Worm (Caenorhabditis elegans) whole organism, L4 larva: ENCODE results near the gene F09F7.6.

Experiments
- D1046.2 ChIP-seq: fragments of 200-800 bp; sonication (Bioruptor generic); IDR thresholded peaks from 2 replicates; pipeline ENCODE4 v1.3.6; 2022; ENCODE audit warnings: missing genetic modification characterization, missing compliant biosample characterization
- F10B5.3 ChIP-seq: sonication (generic microtip); optimal IDR thresholded peaks from 2 replicates; lab custom pipeline; 2016; ENCODE audit warnings: mild to moderate bottlenecking, missing genetic modification characterization, missing compliant biosample characterization
- F26F4.8 ChIP-seq: fragments of 200-800 bp; sonication (Bioruptor generic); conservative IDR thresholded peaks from 2 replicates; pipeline ENCODE4 v1.3.6; 2022; ENCODE audit warnings: missing genetic modification characterization, missing compliant biosample characterization
- F44E2.7 ChIP-seq: fragments of 200-800 bp; sonication (Bioruptor generic); IDR thresholded peaks from 2 replicates; pipeline ENCODE4 v2.1.2; 2022; ENCODE audit warnings: missing genetic modification characterization, missing compliant biosample characterization
- T26A8.4 ChIP-seq: fragments of 200-800 bp; sonication (Bioruptor generic); IDR thresholded peaks from 2 replicates; pipeline ENCODE4 v1.3.6; 2022; ENCODE audit warnings: missing genetic modification characterization, missing compliant biosample characterization
- Y48G9A.11 ChIP-seq: fragments of 200-800 bp; sonication (Bioruptor generic); IDR thresholded peaks from 2 replicates; pipeline ENCODE4 v1.3.6; 2022; ENCODE audit warnings: missing genetic modification reagents, missing genetic modification characterization, missing compliant biosample characterization
- Y75B8A.6 ChIP-seq: fragments of 200-800 bp; sonication (Bioruptor generic); IDR thresholded peaks from 2 replicates; pipeline ENCODE4 v1.3.6; 2022; ENCODE audit warnings: missing genetic modification reagents, missing genetic modification characterization, missing compliant biosample characterization
- ZK337.2 ChIP-seq: fragments of 200-800 bp; sonication (Bioruptor generic); IDR thresholded peaks from 2 replicates; pipeline ENCODE4 v1.3.6; 2022; ENCODE audit warnings: missing genetic modification reagents, missing genetic modification characterization, missing compliant biosample characterization
- ZK546.5 ChIP-seq, 2 experiments: sonication (generic microtip); optimal IDR thresholded peaks; 2 replicates each; lab custom pipeline; 2017; ENCODE audit warnings: missing biosample characterization in 2 of 2, missing genetic modification characterization in 2 of 2
- aha-1 ChIP-seq: fragments of 150-350 bp; peaks from one replicate; lab custom pipeline; 2014; ENCODE audit warnings: missing biosample characterization, missing genetic modification characterization
- ama-1 ChIP-seq: fragments of 150-350 bp; optimal IDR thresholded peaks from 2 replicates; lab custom pipeline; 2014; ENCODE audit warnings: inconsistent platforms, mixed read lengths
- arid-1 ChIP-seq: fragments of 200-800 bp; sonication (Bioruptor generic); conservative IDR thresholded peaks from 2 replicates; pipeline ENCODE4 v1.3.6; 2022; ENCODE audit warnings: missing genetic modification reagents, missing genetic modification characterization, missing compliant biosample characterization
- attf-4 ChIP-seq: sonication (generic microtip); optimal IDR thresholded peaks from 3 replicates; lab custom pipeline; 2017; ENCODE audit warnings: missing biosample characterization, missing genetic modification characterization
- ceh-44 ChIP-seq: fragments of 200-800 bp; sonication (Bioruptor generic); IDR thresholded peaks from 2 replicates; pipeline ENCODE4 v1.3.6; 2022; ENCODE audit warnings: missing genetic modification reagents, missing genetic modification characterization, missing compliant biosample characterization
- ceh-82 ChIP-seq: sonication (generic microtip); optimal IDR thresholded peaks from 2 replicates; lab custom pipeline; 2017; ENCODE audit warnings: missing biosample characterization, missing genetic modification characterization
- ces-1 ChIP-seq: fragments of 150-350 bp; sonication (generic microtip); optimal IDR thresholded peaks from 4 replicates; lab custom pipeline; 2014; ENCODE audit warnings: missing biosample characterization, missing genetic modification reagents, missing genetic modification characterization
- cey-2 ChIP-seq: sonication (generic microtip); optimal IDR thresholded peaks from 3 replicates; lab custom pipeline; 2017; ENCODE audit warnings: missing genetic modification characterization, mild to moderate bottlenecking, missing compliant biosample characterization, antibody characterized with exemption, borderline replicate concordance; ENCODE audit not compliant: insufficient read depth
- daf-16 ChIP-seq, 3 experiments: sonication (generic microtip); optimal IDR thresholded peaks; 2 replicates each; lab custom pipeline; 2016 to 2017; ENCODE audit warnings: missing genetic modification characterization in 3 of 3, missing genetic modification reagents in 3 of 3, mild to moderate bottlenecking in 2 of 3, missing compliant biosample characterization in 2 of 3, missing biosample characterization in 1 of 3, moderate library complexity in 1 of 3
- dmd-9 ChIP-seq: fragments of 200-800 bp; sonication (Bioruptor generic); IDR thresholded peaks from 2 replicates; pipeline ENCODE4 v1.3.6; 2022; ENCODE audit warnings: missing genetic modification reagents, missing genetic modification characterization, missing compliant biosample characterization
- dpl-1 ChIP-seq: fragments of 150-350 bp; optimal IDR thresholded peaks from 2 replicates; lab custom pipeline; 2014; ENCODE audit warnings: missing biosample characterization, missing genetic modification reagents, missing genetic modification characterization
- egl-43 ChIP-seq: fragments of 200-800 bp; sonication (Bioruptor generic); IDR thresholded peaks from 2 replicates; pipeline ENCODE4 v1.3.6; 2022; ENCODE audit warnings: missing genetic modification reagents, missing genetic modification characterization, missing compliant biosample characterization
- hif-1 ChIP-seq, 2 experiments: sonication (generic microtip); optimal IDR thresholded peaks; 2 replicates each; lab custom pipeline; 2016 to 2017; ENCODE audit warnings: missing compliant biosample characterization in 2 of 2, missing genetic modification characterization in 2 of 2, missing genetic modification reagents in 2 of 2, missing genotype in 2 of 2, mild to moderate bottlenecking in 1 of 2
- hlh-11 ChIP-seq: fragments of 200-800 bp; sonication (Bioruptor generic); optimal IDR thresholded peaks from 2 replicates; lab custom pipeline; 2018; ENCODE audit warnings: mild to moderate bottlenecking, missing genetic modification characterization, missing compliant biosample characterization
- lin-15B ChIP-seq: fragments of 150-350 bp; sonication (generic microtip); optimal IDR thresholded peaks from 3 replicates; lab custom pipeline; 2014; ENCODE audit warnings: missing biosample characterization, missing genetic modification characterization
- lin-38 ChIP-seq: fragments of 200-800 bp; sonication (Bioruptor generic); IDR thresholded peaks from 2 replicates; pipeline ENCODE4 v1.3.6; 2022; ENCODE audit warnings: missing genetic modification reagents, missing genetic modification characterization, missing compliant biosample characterization
- lin-39 ChIP-seq: fragments of 150-350 bp; optimal IDR thresholded peaks from 2 replicates; lab custom pipeline; 2014; ENCODE audit warnings: missing biosample characterization, missing genetic modification reagents, missing genetic modification characterization
- lsy-2 ChIP-seq, 2 experiments: fragments of 150-350 bp in 1 of 2; sonication (generic microtip) in 1 of 2; optimal IDR thresholded peaks; 2 replicates each; lab custom pipeline; 2014 to 2017; ENCODE audit warnings: missing biosample characterization in 2 of 2, missing genetic modification characterization in 2 of 2
- madf-9 ChIP-seq: fragments of 200-800 bp; sonication (Bioruptor generic); conservative IDR thresholded peaks from 2 replicates; pipeline ENCODE4 v1.3.6; 2022; ENCODE audit warnings: missing genetic modification reagents, missing genetic modification characterization, missing compliant biosample characterization
- mep-1 ChIP-seq: fragments of 150-350 bp; sonication (generic microtip); optimal IDR thresholded peaks from 3 replicates; lab custom pipeline; 2014; ENCODE audit warnings: missing biosample characterization, missing genetic modification characterization
- mes-2 ChIP-seq: sonication (generic microtip); optimal IDR thresholded peaks from 2 replicates; lab custom pipeline; 2016; ENCODE audit warnings: missing genotype, mild to moderate bottlenecking, missing genetic modification characterization, missing compliant biosample characterization; ENCODE audit not compliant: poor library complexity, severe bottlenecking
- mxl-3 ChIP-seq: fragments of 200-800 bp; sonication (Bioruptor generic); optimal IDR thresholded peaks from 2 replicates; lab custom pipeline; 2018; ENCODE audit warnings: mild to moderate bottlenecking, missing genetic modification characterization, missing compliant biosample characterization
- nhr-10 ChIP-seq: fragments of 150-350 bp; optimal IDR thresholded peaks from 2 replicates; lab custom pipeline; 2014; ENCODE audit warnings: missing biosample characterization, missing genetic modification characterization
- nhr-25 ChIP-seq: sonication (generic microtip); optimal IDR thresholded peaks from 2 replicates; lab custom pipeline; 2017; ENCODE audit warnings: missing genetic modification characterization, mild to moderate bottlenecking, missing compliant biosample characterization, antibody characterized with exemption, moderate library complexity, borderline replicate concordance; ENCODE audit not compliant: insufficient read depth
- nhr-41 ChIP-seq: fragments of 200-800 bp; sonication (Bioruptor generic); IDR thresholded peaks from 2 replicates; pipeline ENCODE4 v1.3.6; 2022; ENCODE audit warnings: missing genetic modification reagents, missing genetic modification characterization, missing compliant biosample characterization
- pha-4 ChIP-seq, 2 experiments: fragments of 150-350 bp in 1 of 2; fragments of 200-800 bp in 1 of 2; sonication (Bioruptor generic) in 1 of 2; IDR thresholded peaks in 1 of 2; optimal IDR thresholded peaks in 1 of 2; 2 replicates each; pipeline versions ENCODE4 v1.3.6 to Lab custom; 2014 to 2022; ENCODE audit warnings: missing genetic modification characterization in 2 of 2, missing genetic modification reagents in 2 of 2, missing biosample characterization in 1 of 2, missing compliant biosample characterization in 1 of 2
- pqm-1 ChIP-seq: sonication (generic microtip); optimal IDR thresholded peaks from 2 replicates; lab custom pipeline; 2017; ENCODE audit warnings: missing biosample characterization, missing genetic modification characterization
- rbr-2 ChIP-seq: sonication (generic microtip); optimal IDR thresholded peaks from 2 replicates; lab custom pipeline; 2016; ENCODE audit warnings: missing genotype, missing genetic modification characterization, missing compliant biosample characterization
- saeg-2 ChIP-seq: fragments of 200-800 bp; sonication (Bioruptor generic); IDR thresholded peaks from 2 replicates; pipeline ENCODE4 v1.3.6; 2022; ENCODE audit warnings: missing genetic modification reagents, missing genetic modification characterization, missing compliant biosample characterization
- sdz-12 ChIP-seq: fragments of 200-800 bp; sonication (Bioruptor generic); optimal IDR thresholded peaks from 2 replicates; lab custom pipeline; 2018; ENCODE audit warnings: mild to moderate bottlenecking, missing genetic modification characterization, missing compliant biosample characterization
- skn-1 ChIP-seq: fragments of 150-350 bp; optimal IDR thresholded peaks from 2 replicates; lab custom pipeline; 2014; ENCODE audit warnings: missing biosample characterization, missing genetic modification characterization
- snpc-4 ChIP-seq: fragments of 150-350 bp; optimal IDR thresholded peaks from 2 replicates; lab custom pipeline; 2014; ENCODE audit warnings: missing biosample characterization, missing genetic modification characterization
- spr-1 ChIP-seq: sonication (generic microtip); optimal IDR thresholded peaks from 2 replicates; lab custom pipeline; 2016; ENCODE audit warnings: mild to moderate bottlenecking, missing genetic modification characterization, missing compliant biosample characterization
- tag-97 ChIP-seq: fragments of 200-800 bp; sonication (Bioruptor generic); IDR thresholded peaks from 2 replicates; pipeline ENCODE4 v1.3.6; 2022; ENCODE audit warnings: missing genetic modification characterization, missing compliant biosample characterization
- tra-1 ChIP-seq: fragments of 200-800 bp; sonication (Bioruptor generic); IDR thresholded peaks from 2 replicates; pipeline ENCODE4 v1.3.6; 2022; ENCODE audit warnings: missing genetic modification reagents, missing genetic modification characterization, missing compliant biosample characterization
- vab-7 ChIP-seq: fragments of 200-800 bp; sonication (Bioruptor generic); IDR thresholded peaks from 2 replicates; pipeline ENCODE4 v1.3.6; 2022; ENCODE audit warnings: missing genetic modification reagents, missing genetic modification characterization, missing compliant biosample characterization
- zag-1 ChIP-seq: fragments of 150-350 bp; optimal IDR thresholded peaks from 2 replicates; lab custom pipeline; 2014; ENCODE audit warnings: missing biosample characterization, missing genetic modification characterization
- zfp-3 ChIP-seq: fragments of 200-800 bp; sonication (Bioruptor generic); conservative IDR thresholded peaks from 2 replicates; pipeline ENCODE4 v1.3.6; 2022; ENCODE audit warnings: missing genetic modification reagents, missing genetic modification characterization, missing compliant biosample characterization
- zip-11 ChIP-seq: fragments of 200-800 bp; sonication (Bioruptor generic); IDR thresholded peaks from 2 replicates; pipeline ENCODE4 v1.3.6; 2022; ENCODE audit warnings: missing genetic modification characterization, missing compliant biosample characterization
- zip-2 ChIP-seq: fragments of 150-350 bp; optimal IDR thresholded peaks from 2 replicates; lab custom pipeline; 2014; ENCODE audit warnings: missing biosample characterization, missing genetic modification characterization

F09F7.6 gene

ce11 chrIII:5502915-5503575 lies 48.9 kb downstream of the F09F7.6 start (continued):
- TF ChIP-seq nhr-41 (GFP tag; lab: Robert Waterston, UW) (0 out of 2 replicates have a peak, but pooled peaks have one; percentile 30), Y75B8A.6 (GFP tag; lab: Robert Waterston, UW) (no peak), saeg-2 (GFP tag; lab: Robert Waterston, UW) (no peak), ceh-44 (no peak), Y48G9A.11 (GFP tag; lab: Robert Waterston, UW) (no peak), aha-1 (peak; percentile 98), egl-43 (GFP tag; lab: Robert Waterston, UW) (peak; percentile 32; the same call in 1 of the 2 replicates), zag-1 (tag; lab: Kevin White, UChicago) (no peak), hlh-11 (peak; percentile 94), F44E2.7 (GFP tag; lab: Robert Waterston, UW) (no peak), dmd-9 (GFP tag; lab: Robert Waterston, UW) (no peak), ceh-82 (tag; lab: Kevin White, UChicago) (no peak), ces-1 (no peak), lsy-2 (tag; optimal IDR thresholded peaks at IDR 0.05; lab: Kevin White, UChicago) (peak; percentile 57 to 63), mes-2 (tag; lab: Kevin White, UChicago) (peak; percentile 66), pha-4 (GFP tag; IDR thresholded peaks at IDR 0.05; lab: Robert Waterston, UW) (no peak), pha-4 (tag; optimal IDR thresholded peaks at IDR 0.05; lab: Kevin White, UChicago) (no peak), F26F4.8 (no peak), zfp-3 (GFP tag; lab: Robert Waterston, UW) (0 out of 2 replicates have a peak, but pooled peaks have one; percentile 30), lin-39 (tag; lab: Kevin White, UChicago) (peak; percentile 27), zip-11 (GFP tag; lab: Robert Waterston, UW) (no peak), sdz-12 (GFP tag; lab: Kevin White, UChicago) (no peak), pqm-1 (tag; lab: Kevin White, UChicago) (peak; percentile 74), vab-7 (GFP tag; lab: Robert Waterston, UW) (no peak), lin-38 (GFP tag; lab: Robert Waterston, UW) (no peak), dpl-1 (GFP tag; lab: Kevin White, UChicago) (peak; percentile 15), attf-4 (no peak), nhr-25 (tag; lab: Kevin White, UChicago) (peak; percentile 57), T26A8.4 (GFP tag; lab: Robert Waterston, UW) (no peak; the same call in 1 of the 2 replicates), mep-1 (tag; lab: Kevin White, UChicago) (peak; percentile 49), tra-1 (GFP tag; lab: Robert Waterston, UW) (peak; percentile 33; the same call in 1 of the 2 replicates), ZK546.5 (tag; optimal IDR thresholded peaks at IDR 0.05; lab: Kevin White, UChicago) (no peak), cey-2 (tag; lab: Kevin White, UChicago) (peak; percentile 34), ama-1 (peak; percentile 77), mxl-3 (GFP tag; lab: Kevin White, UChicago) (peak; percentile 58), madf-9 (GFP tag; lab: Robert Waterston, UW) (no peak), hif-1 (tag; optimal IDR thresholded peaks at IDR 0.05; lab: Kevin White, UChicago) (peak in 1 of 2 experiments; percentile 48), lin-15B (no peak), F10B5.3 (tag; lab: Kevin White, UChicago) (no peak), ZK337.2 (GFP tag; lab: Robert Waterston, UW) (no peak), snpc-4 (tag; lab: Kevin White, UChicago) (no peak), skn-1 (tag; lab: Kevin White, UChicago) (no peak), daf-16 (GFP tag; optimal IDR thresholded peaks at IDR 0.05; lab: Kevin White, UChicago) (no peak), daf-16 (tag; optimal IDR thresholded peaks at IDR 0.05; lab: Kevin White, UChicago) (peak; percentile 83), D1046.2 (GFP tag; lab: Robert Waterston, UW) (no peak), rbr-2 (tag; lab: Kevin White, UChicago) (peak; percentile 4), zip-2 (no peak), arid-1 (no peak), tag-97 (GFP tag; lab: Robert Waterston, UW) (no peak), nhr-10 (tag; lab: Kevin White, UChicago) (peak; percentile 65), spr-1 (no peak)
